Worm (Caenorhabditis elegans): ENCODE measurements around the gene F09C6.12.

- TF ChIP-seq pqm-1 (tag; optimal IDR thresholded peaks at IDR 0.05) (no peak), sup-37 (GFP tag; optimal IDR thresholded peaks at IDR 0.05) (no peak), skn-1 (tag; optimal IDR thresholded peaks at IDR 0.05) (no peak), ama-1 (optimal IDR thresholded peaks at IDR 0.05) (no peak), unc-130 (tag; optimal IDR thresholded peaks at IDR 0.05) (no peak), fos-1 (tag; optimal IDR thresholded peaks at IDR 0.05) (no peak), dsc-1 (tag; optimal IDR thresholded peaks at IDR 0.05) (no peak), nhr-19 (GFP tag; conservative IDR thresholded peaks at IDR 0.05) (no peak), dpl-1 (GFP tag; optimal IDR thresholded peaks at IDR 0.05) (no peak), nhr-90 (tag; optimal IDR thresholded peaks at IDR 0.05; ENCODE audit: poor library complexity) (no peak), unc-62 (GFP tag; optimal IDR thresholded peaks at IDR 0.05) (no peak), ces-1 (GFP tag; optimal IDR thresholded peaks at IDR 0.05) (no peak)
Observed at ce11 chrV:16840961-16841360, 41.7 kb upstream of the F09C6.12 start, which contains the start of gene clec-40.

Measured in whole organism, L1 larva.